Worm (Caenorhabditis elegans): ENCODE results near the gene duxl-1.

Gene duxl-1

ce11 chrII:1694530-1694929 lies 31.0 kb downstream of the duxl-1 start, which contains the start of gene fbxc-26:
fbxc-26 (minus strand) TSS chrII:1694630.
- TF ChIP-seq sem-4 (tag; optimal IDR thresholded peaks at IDR 0.05) (no peak), gmeb-1 (tag; optimal IDR thresholded peaks at IDR 0.05) (no peak), unc-62 (GFP tag; optimal IDR thresholded peaks at IDR 0.05) (no peak), dmd-4 (tag; optimal IDR thresholded peaks at IDR 0.05) (no peak)

- TF ChIP-seq mbf-1 (tag; optimal IDR thresholded peaks at IDR 0.05) = no peak
- no peak for TF ChIP-seq nhr-10 (tag; optimal IDR thresholded peaks at IDR 0.05)
- TF ChIP-seq sem-4 (tag; optimal IDR thresholded peaks at IDR 0.05) = no peak
- no peak for TF ChIP-seq nhr-129 (tag; optimal IDR thresholded peaks at IDR 0.05)
- no peak for TF ChIP-seq gmeb-1 (tag; optimal IDR thresholded peaks at IDR 0.05)
- TF ChIP-seq unc-39 (tag; optimal IDR thresholded peaks at IDR 0.05) = no peak
- TF ChIP-seq F13H6.1 (tag; optimal IDR thresholded peaks at IDR 0.05) = no peak
- no peak for TF ChIP-seq elt-1 (tag; optimal IDR thresholded peaks at IDR 0.05)
- TF ChIP-seq fos-1 (tag; optimal IDR thresholded peaks at IDR 0.05) = no peak
- no peak for TF ChIP-seq nhr-25 (tag; optimal IDR thresholded peaks at IDR 0.05)
- no peak for TF ChIP-seq blmp-1 (tag; optimal IDR thresholded peaks at IDR 0.05; ENCODE audit: insufficient read depth)
- no peak for TF ChIP-seq mdl-1 (tag; optimal IDR thresholded peaks at IDR 0.05)
- no peak for TF ChIP-seq alr-1 (tag; optimal IDR thresholded peaks at IDR 0.05)
- no peak for TF ChIP-seq nhr-23 (tag; optimal IDR thresholded peaks at IDR 0.05)
Observed at ce11 chrII:1695861-1696260, 32.4 kb downstream of the duxl-1 start, which contains the start of gene F58E1.13. F58E1.13 (minus strand) TSS chrII:1695872.

- TF ChIP-seq egl-27 (tag; optimal IDR thresholded peaks at IDR 0.05) (no peak), alr-1 (tag; optimal IDR thresholded peaks at IDR 0.05) (no peak), fos-1 (tag; optimal IDR thresholded peaks at IDR 0.05) (no peak), ama-1 (optimal IDR thresholded peaks at IDR 0.05) (no peak), ceh-16 (tag; optimal IDR thresholded peaks at IDR 0.05) (no peak)
Observed at ce11 chrII:1703363-1703762, 39.9 kb downstream of the duxl-1 start, which contains the start of gene fbxb-47. fbxb-47 (minus strand) TSS chrII:1703463.

ce11 chrII:1706385-1706784 lies 42.9 kb downstream of the duxl-1 start, which contains the start of gene sdz-18:
sdz-18 (minus strand) TSS chrII:1706485.
- no peak for TF ChIP-seq peb-1 (tag; optimal IDR thresholded peaks at IDR 0.05)
- TF ChIP-seq ztf-4 (tag; optimal IDR thresholded peaks at IDR 0.05) = no peak
- no peak for TF ChIP-seq sma-9 (GFP tag; optimal IDR thresholded peaks at IDR 0.05)
- no peak for TF ChIP-seq sma-9 (tag; optimal IDR thresholded peaks at IDR 0.05)
- no peak for TF ChIP-seq egl-27 (tag; optimal IDR thresholded peaks at IDR 0.05)
- no peak for TF ChIP-seq nhr-12 (tag; optimal IDR thresholded peaks at IDR 0.05)

- no peak for TF ChIP-seq peb-1 (tag; optimal IDR thresholded peaks at IDR 0.05)
- TF ChIP-seq lsy-2 (tag; optimal IDR thresholded peaks at IDR 0.05) = no peak
- no peak for TF ChIP-seq nhr-21 (tag; optimal IDR thresholded peaks at IDR 0.05)
- TF ChIP-seq F13H6.1 (tag; optimal IDR thresholded peaks at IDR 0.05) = no peak
- TF ChIP-seq C34F6.9 (tag; optimal IDR thresholded peaks at IDR 0.05) = no peak
- TF ChIP-seq snpc-4 (tag; optimal IDR thresholded peaks at IDR 0.05) = no peak
- no peak for TF ChIP-seq ZK546.5 (tag; optimal IDR thresholded peaks at IDR 0.05)
- TF ChIP-seq ztf-4 (tag; optimal IDR thresholded peaks at IDR 0.05) = no peak
- TF ChIP-seq ama-1 (optimal IDR thresholded peaks at IDR 0.05) = no peak
Observed at ce11 chrII:1709959-1710358, 46.5 kb downstream of the duxl-1 start, which contains the start of gene fbxa-184. fbxa-184 (plus strand) TSS chrII:1710259.

- TF ChIP-seq elt-3 (tag; optimal IDR thresholded peaks at IDR 0.05) (no peak), nhr-11 (tag; optimal IDR thresholded peaks at IDR 0.05) (no peak), lin-13 (GFP tag; optimal IDR thresholded peaks at IDR 0.05) (no peak)
Observed at ce11 chrII:1712938-1713337, 49.4 kb downstream of the duxl-1 start, which contains the start of gene btb-7. btb-7 (plus strand) TSS chrII:1713238.

All from whole organism, L2 larva.